Worm (Caenorhabditis elegans): ENCODE measurements around the gene B0432.8.

B0432.8 gene

DNA sequence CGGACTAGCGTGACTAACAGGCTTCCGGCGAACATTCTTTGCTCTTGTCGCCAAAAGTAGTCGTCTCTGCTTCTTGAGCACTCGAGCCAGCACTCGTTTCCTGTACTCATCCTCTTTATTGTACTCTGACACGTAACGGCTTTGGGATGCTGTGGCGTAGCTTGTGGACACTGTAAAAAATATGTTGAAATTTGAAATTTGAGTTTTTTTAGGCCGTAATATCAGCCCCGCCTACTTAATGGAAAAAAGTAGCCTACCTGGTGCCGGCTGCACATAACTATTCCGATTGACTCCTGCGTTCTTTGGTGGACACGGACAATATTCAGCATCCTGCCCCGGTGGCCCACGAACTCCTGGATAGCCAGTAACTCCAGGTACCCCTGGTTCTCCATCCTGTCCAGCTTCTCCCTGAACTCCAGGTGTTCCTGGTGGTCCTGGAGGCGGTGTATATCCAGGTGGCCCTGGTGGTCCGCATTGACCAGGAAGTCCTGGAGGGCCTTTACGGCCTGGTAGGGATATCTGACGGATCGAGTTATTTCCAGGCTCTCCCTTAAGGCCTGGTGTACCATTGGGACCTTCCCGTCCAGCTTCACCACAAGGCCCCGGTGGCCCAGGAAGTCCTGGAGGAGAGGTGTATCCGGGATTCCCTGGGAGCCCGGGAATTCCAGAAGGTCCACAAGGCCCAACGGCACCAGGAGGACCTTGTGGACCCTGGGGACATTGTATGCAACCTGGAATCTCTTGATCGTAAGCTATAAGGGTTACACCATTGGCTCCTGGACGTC is 25.6 kb upstream of the B0432.8 start:
- no peak for TF ChIP-seq nfya-1 (tag; optimal IDR thresholded peaks at IDR 0.05; ENCODE audit: insufficient read depth)

DNA sequence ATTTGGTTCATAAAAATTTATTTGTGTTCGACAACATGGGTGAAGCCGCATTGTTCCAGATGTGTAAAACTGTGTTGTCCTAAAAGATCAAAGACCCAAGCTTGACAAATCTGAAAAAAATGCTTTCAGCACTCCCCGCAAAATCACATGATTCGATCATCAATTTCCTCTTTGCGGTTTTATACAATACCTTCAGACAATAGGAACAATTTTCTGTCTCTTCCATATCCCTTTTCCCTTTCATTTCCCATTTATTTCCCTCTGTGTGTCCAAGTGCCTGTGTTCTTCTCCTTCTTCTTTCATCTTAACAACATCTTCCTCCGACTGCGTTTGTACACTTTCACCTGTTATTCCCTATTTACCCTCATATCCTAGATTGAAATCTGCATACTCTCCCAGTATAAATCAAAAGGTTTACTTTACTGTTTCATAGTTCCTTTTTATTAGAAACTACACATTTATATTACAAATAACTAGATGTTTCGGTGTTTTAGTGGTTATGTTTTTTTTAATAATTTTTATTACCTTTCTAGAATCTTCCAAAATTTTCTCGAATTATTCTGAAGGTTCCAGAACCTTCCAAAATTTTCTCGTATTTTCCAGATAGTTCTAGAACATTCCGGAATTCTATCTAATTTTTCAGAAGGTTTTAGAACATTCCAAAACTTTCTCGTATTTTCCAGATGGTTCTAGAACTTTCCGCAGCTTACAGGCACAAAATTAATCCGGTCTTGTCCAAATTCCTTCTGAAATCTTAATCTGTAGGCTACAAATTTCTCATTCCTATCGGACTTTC is 22.6 kb upstream of the B0432.8 start, which contains the start of gene K01A2.5:
TSS of gene K01A2.5 (plus strand) at position 297 of the 796 bp plus-strand sequence.
- peak; percentile 86 for TF ChIP-seq nhr-23 (tag; optimal IDR thresholded peaks at IDR 0.05)
- TF ChIP-seq mml-1 (tag; optimal IDR thresholded peaks at IDR 0.05): no peak
- no peak for TF ChIP-seq lsy-12 (tag; optimal IDR thresholded peaks at IDR 0.05)
- peak; percentile 70 for TF ChIP-seq nhr-25 (tag; optimal IDR thresholded peaks at IDR 0.05)
- TF ChIP-seq ZK546.5 (tag; optimal IDR thresholded peaks at IDR 0.05): no peak
- TF ChIP-seq sea-2 (GFP tag; optimal IDR thresholded peaks at IDR 0.05): no peak

DNA sequence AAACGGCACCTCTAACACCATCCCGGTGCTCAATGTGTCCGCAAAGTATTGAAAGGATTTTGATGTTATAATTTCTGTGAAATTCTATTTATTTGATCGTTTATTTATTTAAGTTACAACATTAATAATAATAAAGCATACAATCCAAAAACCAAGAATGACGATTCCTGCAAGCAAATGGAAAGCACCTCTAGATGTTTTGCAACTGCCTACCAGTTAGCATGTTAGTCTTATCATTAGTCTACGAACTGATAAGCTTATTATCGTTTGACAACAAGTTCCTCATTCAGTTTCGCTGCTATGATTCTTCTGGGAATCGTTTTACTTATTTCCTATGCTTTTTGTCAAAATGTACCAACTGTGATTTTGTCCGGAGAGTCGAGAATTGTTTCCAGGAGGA is 21.1 kb upstream of the B0432.8 start, which contains the start of gene K01A2.6:
TSS of gene K01A2.6 (plus strand) at position 301 of the 400 bp plus-strand sequence.
- TF ChIP-seq aly-2 (tag; optimal IDR thresholded peaks at IDR 0.05): no peak
- TF ChIP-seq hmg-11 (tag; optimal IDR thresholded peaks at IDR 0.05): no peak
- TF ChIP-seq fkh-2 (tag; optimal IDR thresholded peaks at IDR 0.05): no peak
- TF ChIP-seq R02D3.7 (tag; optimal IDR thresholded peaks at IDR 0.05): no peak
- TF ChIP-seq ZK546.5 (tag; optimal IDR thresholded peaks at IDR 0.05): no peak
- no peak for TF ChIP-seq nfya-1 (tag; optimal IDR thresholded peaks at IDR 0.05; ENCODE audit: insufficient read depth)
- no peak for TF ChIP-seq elt-2 (tag; optimal IDR thresholded peaks at IDR 0.05)
- no peak for TF ChIP-seq mml-1 (tag; optimal IDR thresholded peaks at IDR 0.05)
- no peak for TF ChIP-seq unc-62 (GFP tag; optimal IDR thresholded peaks at IDR 0.05)
- no peak for TF ChIP-seq pqm-1 (tag; optimal IDR thresholded peaks at IDR 0.05)
- no peak for TF ChIP-seq skn-1 (tag; optimal IDR thresholded peaks at IDR 0.05)
- TF ChIP-seq nhr-237 (tag; optimal IDR thresholded peaks at IDR 0.05): no peak
- no peak for TF ChIP-seq pha-4 (tag; optimal IDR thresholded peaks at IDR 0.05)
- no peak for TF ChIP-seq lin-39 (tag; optimal IDR thresholded peaks at IDR 0.05)
- no peak for TF ChIP-seq elt-3 (tag; optimal IDR thresholded peaks at IDR 0.05)
- TF ChIP-seq nhr-76 (tag; optimal IDR thresholded peaks at IDR 0.05): no peak
- no peak for TF ChIP-seq snpc-4 (tag; optimal IDR thresholded peaks at IDR 0.05)

DNA sequence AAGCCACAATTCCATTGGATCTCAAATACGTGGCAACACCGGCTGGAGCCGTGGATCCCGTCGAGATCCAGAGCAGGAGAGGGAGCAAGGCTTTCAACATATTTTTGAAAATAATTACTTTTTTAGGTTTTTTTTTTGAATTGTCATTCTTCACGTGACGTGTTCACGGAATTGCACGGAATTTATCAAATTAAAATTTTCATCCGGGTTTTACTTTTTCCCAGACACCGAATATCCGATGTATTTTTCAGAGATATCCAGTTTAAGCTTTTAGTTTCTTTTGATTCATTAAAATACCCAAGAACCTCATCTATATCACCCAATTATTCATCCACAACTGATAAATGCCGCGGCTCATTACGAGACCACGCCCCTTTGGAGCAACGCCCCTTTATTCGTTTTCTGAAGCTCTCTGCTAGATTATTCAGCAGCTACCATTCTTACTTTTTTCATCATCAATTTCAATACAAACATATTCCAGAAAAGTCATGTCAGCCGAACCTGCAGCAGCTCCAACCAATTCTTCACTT is 18.4 kb upstream of the B0432.8 start, which contains the start of the genes clec-117 and B0432.1:
TSS of gene clec-117 (minus strand) at position 101 of the 530 bp plus-strand sequence.
TSS of gene B0432.1 (plus strand) at position 480 of the 530 bp plus-strand sequence.
- TF ChIP-seq skn-1 (tag; optimal IDR thresholded peaks at IDR 0.05) (no peak), ztf-11 (tag; optimal IDR thresholded peaks at IDR 0.05) (no peak), sea-2 (GFP tag; optimal IDR thresholded peaks at IDR 0.05) (no peak), nhr-12 (tag; optimal IDR thresholded peaks at IDR 0.05) (no peak), nhr-25 (tag; optimal IDR thresholded peaks at IDR 0.05) (no peak), unc-39 (tag; optimal IDR thresholded peaks at IDR 0.05) (no peak), aly-2 (tag; optimal IDR thresholded peaks at IDR 0.05) (no peak), ZK546.5 (tag; optimal IDR thresholded peaks at IDR 0.05) (no peak), lin-15B (tag; optimal IDR thresholded peaks at IDR 0.05) (no peak), elt-3 (tag; optimal IDR thresholded peaks at IDR 0.05) (no peak), ceh-16 (tag; optimal IDR thresholded peaks at IDR 0.05) (no peak), elt-1 (tag; optimal IDR thresholded peaks at IDR 0.05) (no peak), nhr-237 (tag; optimal IDR thresholded peaks at IDR 0.05) (no peak), elt-2 (tag; optimal IDR thresholded peaks at IDR 0.05) (no peak), unc-62 (GFP tag; optimal IDR thresholded peaks at IDR 0.05) (no peak), ceh-82 (tag; optimal IDR thresholded peaks at IDR 0.05) (no peak)

DNA sequence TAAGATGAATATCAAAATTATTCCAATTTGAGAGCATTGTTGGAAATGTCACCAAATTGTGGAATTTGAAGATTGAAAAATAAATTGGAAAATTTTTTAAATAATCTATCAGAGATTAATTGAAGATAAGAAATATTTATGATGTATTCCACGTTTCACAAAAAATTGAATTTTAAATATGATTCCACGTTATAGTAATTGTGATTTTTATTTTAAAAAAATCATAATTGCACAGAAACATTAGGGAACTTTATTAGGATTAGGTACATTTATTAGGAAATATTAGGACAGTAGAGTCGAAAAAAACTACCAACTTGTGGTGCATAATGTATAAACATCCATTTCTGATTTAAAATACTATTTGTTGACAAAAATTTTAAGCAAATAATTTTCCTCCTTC is 16.1 kb upstream of the B0432.8 start, which contains the start of gene B0432.11:
TSS of gene B0432.11 (minus strand) at position 101 of the 400 bp plus-strand sequence.
- TF ChIP-seq jun-1 (tag; optimal IDR thresholded peaks at IDR 0.05) (no peak), tbx-2 (tag; optimal IDR thresholded peaks at IDR 0.05) (no peak), snpc-4 (tag; optimal IDR thresholded peaks at IDR 0.05) (no peak), nfya-1 (tag; optimal IDR thresholded peaks at IDR 0.05; ENCODE audit: insufficient read depth) (no peak), mdl-1 (tag; optimal IDR thresholded peaks at IDR 0.05) (no peak), nhr-76 (tag; optimal IDR thresholded peaks at IDR 0.05) (no peak), fos-1 (tag; optimal IDR thresholded peaks at IDR 0.05) (no peak), elt-1 (tag; optimal IDR thresholded peaks at IDR 0.05) (no peak), lin-39 (tag; optimal IDR thresholded peaks at IDR 0.05) (no peak), ceh-28 (tag; optimal IDR thresholded peaks at IDR 0.05) (no peak), daf-12 (tag; optimal IDR thresholded peaks at IDR 0.05) (no peak), fkh-2 (tag; optimal IDR thresholded peaks at IDR 0.05) (no peak), hmg-11 (tag; optimal IDR thresholded peaks at IDR 0.05) (no peak), unc-39 (tag; optimal IDR thresholded peaks at IDR 0.05) (no peak), nhr-25 (tag; optimal IDR thresholded peaks at IDR 0.05) (no peak), ceh-16 (tag; optimal IDR thresholded peaks at IDR 0.05) (no peak), pha-4 (tag; optimal IDR thresholded peaks at IDR 0.05) (no peak), nhr-77 (tag; optimal IDR thresholded peaks at IDR 0.05) (no peak), ceh-82 (tag; optimal IDR thresholded peaks at IDR 0.05) (no peak)

Measured in whole organism, L3 larva.